Worm (Caenorhabditis elegans) whole organism, L3 larva: ENCODE results near the gene srz-66.

Experiments
- ZK546.5 ChIP-seq: sonication (generic microtip); optimal IDR thresholded peaks from 2 replicates; lab custom pipeline; 2017; ENCODE audit warnings: missing biosample characterization, missing genetic modification characterization
- aly-2 ChIP-seq: fragments of 150-350 bp; optimal IDR thresholded peaks from 2 replicates; lab custom pipeline; 2014; ENCODE audit warnings: missing biosample characterization, missing genetic modification characterization
- ama-1 ChIP-seq: fragments of 150-350 bp; optimal IDR thresholded peaks from 2 replicates; lab custom pipeline; 2018
- daf-12 ChIP-seq: fragments of 150-350 bp; optimal IDR thresholded peaks from 2 replicates; lab custom pipeline; 2014; ENCODE audit warnings: missing biosample characterization, missing genetic modification reagents, missing genetic modification characterization
- egl-5 ChIP-seq: fragments of 150-350 bp; optimal IDR thresholded peaks from 2 replicates; lab custom pipeline; 2017; ENCODE audit warnings: missing biosample characterization, missing genetic modification reagents, missing genetic modification characterization, inconsistent platforms
- elt-1 ChIP-seq: fragments of 150-350 bp; optimal IDR thresholded peaks from 2 replicates; lab custom pipeline; 2014; ENCODE audit warnings: missing biosample characterization, missing genetic modification characterization
- elt-2 ChIP-seq: sonication (generic microtip); optimal IDR thresholded peaks from 2 replicates; lab custom pipeline; 2016; ENCODE audit warnings: missing genetic modification reagents, mild to moderate bottlenecking, missing genetic modification characterization, missing compliant biosample characterization
- elt-3 ChIP-seq, 3 experiments: fragments of 150-350 bp in 1 of 3; sonication (generic microtip) in 2 of 3; optimal IDR thresholded peaks; 2 replicates in 2 of 3; 4 replicates in 1 of 3; lab custom pipeline; 2014 to 2017; ENCODE audit warnings: missing biosample characterization in 3 of 3, missing genetic modification characterization in 3 of 3
- eor-1 ChIP-seq, 2 experiments: fragments of 150-350 bp; optimal IDR thresholded peaks; 2 replicates each; lab custom pipeline; 2014 to 2018; ENCODE audit warnings: missing biosample characterization in 2 of 2, missing genetic modification characterization in 2 of 2
- fkh-2 ChIP-seq: fragments of 150-350 bp; optimal IDR thresholded peaks from 2 replicates; lab custom pipeline; 2014; ENCODE audit warnings: missing biosample characterization, missing genetic modification reagents, missing genetic modification characterization
- fos-1 ChIP-seq: fragments of 150-350 bp; optimal IDR thresholded peaks from 2 replicates; lab custom pipeline; 2014; ENCODE audit warnings: missing biosample characterization, missing genetic modification characterization
- jun-1 ChIP-seq: fragments of 150-350 bp; optimal IDR thresholded peaks from 2 replicates; lab custom pipeline; 2014; ENCODE audit warnings: missing biosample characterization, missing genetic modification reagents, missing genetic modification characterization
- lin-15B ChIP-seq: fragments of 150-350 bp; optimal IDR thresholded peaks from 2 replicates; lab custom pipeline; 2014; ENCODE audit warnings: missing biosample characterization, missing genetic modification characterization
- lsy-12 ChIP-seq: sonication (generic microtip); optimal IDR thresholded peaks from 2 replicates; lab custom pipeline; 2016; ENCODE audit warnings: mild to moderate bottlenecking, missing genetic modification characterization, missing compliant biosample characterization
- mdl-1 ChIP-seq: fragments of 150-350 bp; optimal IDR thresholded peaks from 2 replicates; lab custom pipeline; 2014; ENCODE audit warnings: missing biosample characterization, missing genetic modification characterization
- mml-1 ChIP-seq: fragments of 150-350 bp; sonication (generic microtip); optimal IDR thresholded peaks from 3 replicates; lab custom pipeline; 2014; ENCODE audit warnings: missing biosample characterization, missing genetic modification characterization
- nfya-1 ChIP-seq: sonication (generic microtip); optimal IDR thresholded peaks from 2 replicates; lab custom pipeline; 2017; ENCODE audit warnings: missing genetic modification characterization, mild to moderate bottlenecking, missing compliant biosample characterization, antibody characterized with exemption, moderate library complexity; ENCODE audit not compliant: insufficient read depth
- nhr-12 ChIP-seq: fragments of 150-350 bp; optimal IDR thresholded peaks from 2 replicates; lab custom pipeline; 2014; ENCODE audit warnings: missing biosample characterization, missing genetic modification characterization
- nhr-23 ChIP-seq: fragments of 150-350 bp; optimal IDR thresholded peaks from 2 replicates; lab custom pipeline; 2014; ENCODE audit warnings: missing biosample characterization, missing genetic modification reagents, missing genetic modification characterization
- nhr-237 ChIP-seq: fragments of 150-350 bp; optimal IDR thresholded peaks from 2 replicates; lab custom pipeline; 2014; ENCODE audit warnings: missing biosample characterization, missing genetic modification characterization
- nhr-25 ChIP-seq: sonication (generic microtip); optimal IDR thresholded peaks from 2 replicates; lab custom pipeline; 2017; ENCODE audit warnings: missing biosample characterization, missing genetic modification characterization
- nhr-28 ChIP-seq: fragments of 150-350 bp; optimal IDR thresholded peaks from 2 replicates; lab custom pipeline; 2014; ENCODE audit warnings: missing biosample characterization, missing genetic modification characterization
- nhr-43 ChIP-seq: sonication (generic microtip); optimal IDR thresholded peaks from 2 replicates; lab custom pipeline; 2016; ENCODE audit warnings: mild to moderate bottlenecking, missing genetic modification characterization, missing compliant biosample characterization; ENCODE audit not compliant: poor library complexity, severe bottlenecking
- nhr-67 ChIP-seq: fragments of 150-350 bp; optimal IDR thresholded peaks from 2 replicates; lab custom pipeline; 2014; ENCODE audit warnings: missing biosample characterization, missing genetic modification characterization
- nhr-76 ChIP-seq: fragments of 150-350 bp; sonication (generic microtip); optimal IDR thresholded peaks from 5 replicates; lab custom pipeline; 2014; ENCODE audit warnings: missing biosample characterization, missing genetic modification characterization
- nhr-77 ChIP-seq: fragments of 150-350 bp; optimal IDR thresholded peaks from 2 replicates; lab custom pipeline; 2014; ENCODE audit warnings: missing biosample characterization, missing genetic modification characterization
- pha-4 ChIP-seq: fragments of 150-350 bp; optimal IDR thresholded peaks from 2 replicates; lab custom pipeline; 2014; ENCODE audit warnings: missing biosample characterization, missing genetic modification reagents, missing genetic modification characterization
- pqm-1 ChIP-seq: fragments of 150-350 bp; optimal IDR thresholded peaks from 2 replicates; lab custom pipeline; 2017; ENCODE audit warnings: missing biosample characterization, missing genetic modification characterization, inconsistent platforms
- skn-1 ChIP-seq: fragments of 150-350 bp; optimal IDR thresholded peaks from 2 replicates; lab custom pipeline; 2014; ENCODE audit warnings: missing biosample characterization, missing genetic modification characterization
- tbx-2 ChIP-seq: sonication (generic microtip); optimal IDR thresholded peaks from 2 replicates; lab custom pipeline; 2016; ENCODE audit warnings: mild to moderate bottlenecking, missing genetic modification characterization, missing compliant biosample characterization
- unc-39 ChIP-seq: sonication (generic microtip); optimal IDR thresholded peaks from 4 replicates; lab custom pipeline; 2017; ENCODE audit warnings: missing biosample characterization, missing genetic modification characterization
- zag-1 ChIP-seq: fragments of 150-350 bp; optimal IDR thresholded peaks from 2 replicates; lab custom pipeline; 2014; ENCODE audit warnings: missing biosample characterization, missing genetic modification characterization

Gene srz-66

DNA sequence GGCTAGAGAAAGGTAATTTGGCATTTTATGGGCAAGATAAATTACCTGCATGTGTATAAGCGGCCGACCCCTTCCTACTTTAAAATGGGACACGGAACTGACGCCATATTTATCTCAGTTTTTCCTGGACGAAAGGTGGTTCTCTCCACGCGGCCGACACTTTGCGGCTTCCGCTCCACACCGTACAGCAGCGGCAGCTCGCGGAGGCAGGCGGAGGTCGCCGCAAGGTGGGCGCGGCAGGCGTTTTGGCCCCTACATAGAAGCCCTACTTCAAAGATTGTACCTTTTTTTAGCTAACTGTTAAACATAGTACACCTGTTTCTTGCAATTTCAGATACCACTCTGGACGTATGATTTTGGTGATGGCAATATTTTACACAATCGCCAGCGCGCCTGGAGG lies 39.1 kb upstream of the srz-66 start:
- no peak for TF ChIP-seq elt-1 (tag; lab: Kevin White, UChicago)
- no peak for TF ChIP-seq lsy-12 (tag; lab: Kevin White, UChicago)
- no peak for TF ChIP-seq tbx-2 (tag; lab: Kevin White, UChicago)
- TF ChIP-seq zag-1 (tag; lab: Kevin White, UChicago), result no peak

- TF ChIP-seq nhr-67 (tag; lab: Kevin White, UChicago), result no peak
- TF ChIP-seq, all 47 proteins: peak for 0
Observed at ce11 chrV:17201847-17202246, 34.5 kb upstream of the srz-66 start, which contains the start of gene Y68A4A.10. Gene Y68A4A.10 (plus strand): TSS chrV:17202147.

DNA sequence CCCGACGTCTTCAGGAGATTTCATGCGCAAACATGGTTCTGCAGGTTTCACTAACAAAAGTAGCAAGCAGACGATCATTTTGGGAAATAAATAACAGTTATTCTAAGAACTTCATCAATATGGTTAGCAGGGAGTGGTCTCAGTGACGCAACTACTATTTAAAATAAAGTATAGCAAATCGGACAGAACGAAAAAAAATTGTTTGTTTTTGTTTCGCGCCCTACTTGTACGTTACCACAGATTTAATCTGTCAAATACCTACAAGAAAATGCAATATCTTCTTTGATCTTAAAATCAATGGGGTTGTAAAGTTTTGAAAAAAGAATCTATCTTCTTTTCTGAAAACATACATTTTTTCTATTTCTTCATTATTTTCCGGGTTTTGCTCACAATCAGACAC lies 31.6 kb upstream of the srz-66 start, which contains the start of gene srz-96:
Gene srz-96, plus strand, starts transcription at position 301 of the 400 bp plus-strand sequence.
- TF ChIP-seq ama-1 (lab: Kevin White, UChicago), result no peak
- no peak for TF ChIP-seq elt-3 (tag; optimal IDR thresholded peaks at IDR 0.05; lab: Kevin White, UChicago)
- TF ChIP-seq nhr-12 (tag; lab: Kevin White, UChicago), result no peak
- TF ChIP-seq nhr-77, result no peak
- TF ChIP-seq nhr-25 (tag; lab: Kevin White, UChicago), result no peak
- TF ChIP-seq pha-4 (tag; lab: Kevin White, UChicago), result no peak
- no peak for TF ChIP-seq skn-1 (tag; lab: Kevin White, UChicago)
- no peak for TF ChIP-seq lsy-12 (tag; lab: Kevin White, UChicago)
- TF ChIP-seq nhr-23 (tag; lab: Kevin White, UChicago), result no peak
- no peak for TF ChIP-seq mml-1 (tag; lab: Kevin White, UChicago)
- TF ChIP-seq lin-15B (tag; lab: Kevin White, UChicago), result no peak
- TF ChIP-seq nhr-28 (tag; lab: Kevin White, UChicago), result no peak
- no peak for TF ChIP-seq eor-1 (tag; optimal IDR thresholded peaks at IDR 0.05; lab: Kevin White, UChicago)

DNA sequence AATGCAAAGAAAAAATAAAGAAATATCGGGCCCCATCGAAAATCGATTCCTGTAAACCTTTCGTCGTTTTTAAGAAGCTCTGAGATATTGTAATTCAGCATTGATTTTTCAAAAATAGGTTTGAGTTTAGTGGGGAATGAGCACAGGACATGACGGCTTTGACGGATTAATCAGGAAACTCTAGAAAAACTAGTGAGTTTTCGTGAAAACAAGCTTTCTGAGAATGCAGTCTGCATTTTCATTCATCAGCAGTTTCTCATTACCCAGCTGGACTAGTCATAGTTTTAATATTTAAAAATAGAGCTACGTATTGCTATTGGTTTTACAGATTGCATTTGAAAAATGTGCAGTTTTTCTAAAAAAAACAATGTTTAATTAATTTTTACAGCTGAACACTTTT lies 24.9 kb upstream of the srz-66 start, which contains the start of gene srz-47:
Gene srz-47, minus strand, starts transcription at position 101 of the 400 bp plus-strand sequence.
- TF ChIP-seq daf-12 (no peak), nhr-76 (tag; lab: Kevin White, UChicago) (no peak), pqm-1 (tag; lab: Kevin White, UChicago) (no peak), jun-1 (tag; lab: Kevin White, UChicago) (no peak), nfya-1 (tag; lab: Kevin White, UChicago) (no peak), elt-3 (tag; optimal IDR thresholded peaks at IDR 0.05; lab: Kevin White, UChicago) (no peak)

DNA sequence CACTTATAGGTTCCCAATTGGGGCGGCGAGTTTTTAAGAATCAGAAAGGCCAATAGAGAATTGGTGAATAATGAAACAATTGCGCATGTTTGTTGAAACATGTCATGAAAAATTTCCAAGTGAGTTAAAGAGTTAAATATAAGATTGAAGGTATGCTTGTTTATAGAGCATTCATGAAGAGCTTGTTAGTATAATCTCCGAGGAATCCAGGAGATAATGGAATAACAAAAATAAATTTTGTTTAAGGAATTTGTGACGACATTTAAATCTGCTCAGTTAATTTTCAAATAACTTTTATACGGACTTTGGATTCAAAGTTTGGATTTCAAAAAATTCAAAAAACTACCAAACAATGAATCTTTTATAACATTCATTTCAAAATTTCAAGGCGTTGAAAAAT lies 23.0 kb upstream of the srz-66 start, which contains the start of gene str-199:
Gene str-199, minus strand, starts transcription at position 101 of the 400 bp plus-strand sequence.
- TF ChIP-seq elt-2 (no peak), aly-2 (tag; lab: Kevin White, UChicago) (no peak), nhr-43 (tag; lab: Kevin White, UChicago) (no peak), egl-5 (no peak), jun-1 (tag; lab: Kevin White, UChicago) (no peak), mdl-1 (tag; lab: Kevin White, UChicago) (no peak), fos-1 (tag; lab: Kevin White, UChicago) (no peak), pqm-1 (tag; lab: Kevin White, UChicago) (no peak), fkh-2 (tag; lab: Kevin White, UChicago) (no peak)

- no peak for TF ChIP-seq unc-39
- no peak for TF ChIP-seq nfya-1 (tag; lab: Kevin White, UChicago)
- no peak for TF ChIP-seq lsy-12 (tag; lab: Kevin White, UChicago)
- no peak for TF ChIP-seq ZK546.5 (tag; lab: Kevin White, UChicago)
- no peak for TF ChIP-seq elt-2
- TF ChIP-seq eor-1 (tag; optimal IDR thresholded peaks at IDR 0.05; lab: Kevin White, UChicago), result no peak
- no peak for TF ChIP-seq mdl-1 (tag; lab: Kevin White, UChicago)
- no peak for TF ChIP-seq elt-3 (tag; optimal IDR thresholded peaks at IDR 0.05; lab: Kevin White, UChicago)
- no peak for TF ChIP-seq elt-1 (tag; lab: Kevin White, UChicago)
- no peak for TF ChIP-seq nhr-76 (tag; lab: Kevin White, UChicago)
- TF ChIP-seq daf-12, result no peak
- no peak for TF ChIP-seq fos-1 (tag; lab: Kevin White, UChicago)
- TF ChIP-seq jun-1 (tag; lab: Kevin White, UChicago), result no peak
- TF ChIP-seq nhr-237, result no peak
- TF ChIP-seq nhr-43 (tag; lab: Kevin White, UChicago), result no peak
Observed at ce11 chrV:17182045-17182444, 14.7 kb upstream of the srz-66 start, which contains the start of gene srh-159. Gene srh-159 (plus strand): TSS chrV:17182345.
